Worm (Caenorhabditis elegans): ENCODE results near the gene clh-3.

Gene clh-3

DNA sequence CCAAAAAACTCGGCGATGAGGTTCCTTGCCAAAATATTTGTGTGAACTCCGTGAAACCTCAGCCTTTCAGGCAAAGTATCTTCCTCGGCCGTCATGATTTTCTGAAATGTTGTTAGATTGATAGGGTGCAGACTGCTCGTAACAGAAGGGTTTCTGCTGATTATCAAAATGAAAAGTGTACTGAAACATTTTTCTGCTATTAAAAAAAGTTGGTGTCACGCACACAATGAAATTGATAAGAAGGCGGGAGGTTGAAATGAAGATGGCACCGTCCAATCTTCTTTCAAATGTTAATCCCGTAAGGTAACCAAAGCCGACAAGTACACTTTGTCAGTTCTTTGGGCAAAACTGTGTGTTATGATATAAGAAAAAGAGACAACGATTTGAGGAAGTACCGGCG, 11.2 kb upstream of the clh-3 start:
- TF ChIP-seq W03F9.2 (tag; optimal IDR thresholded peaks at IDR 0.05): no peak
- TF ChIP-seq him-1 (tag; optimal IDR thresholded peaks at IDR 0.05): no peak
- TF ChIP-seq dao-5 (tag; optimal IDR thresholded peaks at IDR 0.05): no peak

- TF ChIP-seq him-1 (tag; optimal IDR thresholded peaks at IDR 0.05): no peak
- TF ChIP-seq dao-5 (tag; optimal IDR thresholded peaks at IDR 0.05): no peak
- TF ChIP-seq W03F9.2 (tag; optimal IDR thresholded peaks at IDR 0.05): no peak
Observed at ce11 chrII:7233274-7233673, 7.6 kb upstream of the clh-3 start.

DNA sequence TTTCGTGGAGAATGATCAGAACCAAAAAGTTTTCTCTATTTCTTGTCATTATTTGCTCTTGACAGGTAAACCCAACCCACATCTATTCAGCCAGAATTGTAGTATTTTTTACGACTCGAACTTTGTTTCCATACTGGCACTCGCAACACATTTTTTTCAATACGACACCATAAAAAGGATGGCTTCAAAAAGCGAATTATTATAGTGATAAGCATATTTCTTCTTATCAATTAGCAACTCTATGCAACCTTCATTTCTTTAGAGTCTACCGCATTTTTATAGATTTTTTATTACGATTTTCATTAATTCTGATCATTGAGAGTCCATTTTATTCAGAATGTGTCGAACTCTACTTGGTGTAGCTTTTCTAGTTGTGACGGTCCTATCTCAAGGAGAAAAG, 6.8 kb upstream of the clh-3 start, which contains the start of gene ctsa-3.1:
ctsa-3.1 (plus strand) TSS at position 337 of the 400 bp plus-strand sequence.
- TF ChIP-seq him-1 (tag; optimal IDR thresholded peaks at IDR 0.05) (no peak), W03F9.2 (tag; optimal IDR thresholded peaks at IDR 0.05) (no peak), dao-5 (tag; optimal IDR thresholded peaks at IDR 0.05) (no peak)

DNA sequence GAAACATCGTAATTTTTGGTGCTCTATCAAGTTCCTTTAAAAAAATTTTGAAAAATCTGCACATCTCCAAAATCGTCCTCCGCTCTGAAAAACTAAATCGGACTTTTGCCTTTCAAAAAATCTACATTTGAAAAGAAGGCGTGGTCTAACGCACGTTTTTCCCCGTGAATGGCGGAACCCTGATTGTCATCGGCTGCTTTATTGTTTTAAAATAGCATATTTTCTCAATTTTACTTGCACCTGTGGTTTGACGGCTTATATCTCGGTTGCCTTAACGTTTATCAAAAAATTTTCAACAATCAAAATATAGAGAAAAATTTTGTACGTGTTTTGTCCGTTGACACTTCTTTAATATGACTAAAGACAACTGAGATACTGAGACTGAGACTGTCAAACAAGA, 6.2 kb upstream of the clh-3 start:
- TF ChIP-seq W03F9.2 (tag; optimal IDR thresholded peaks at IDR 0.05) (no peak), him-1 (tag; optimal IDR thresholded peaks at IDR 0.05) (no peak), dao-5 (tag; optimal IDR thresholded peaks at IDR 0.05) (no peak)

ce11 chrII:7230684-7231083, 5.0 kb upstream of the clh-3 start:
- TF ChIP-seq W03F9.2 (tag; optimal IDR thresholded peaks at IDR 0.05): no peak
- TF ChIP-seq dao-5 (tag; optimal IDR thresholded peaks at IDR 0.05): no peak
- TF ChIP-seq him-1 (tag; optimal IDR thresholded peaks at IDR 0.05): no peak

- no peak for TF ChIP-seq dao-5 (tag; optimal IDR thresholded peaks at IDR 0.05)
Observed at ce11 chrII:7228646-7229200, 3.0 kb upstream of the clh-3 start, which contains the start of gene F32A5.4. TSS of gene F32A5.4 (plus strand) at chrII:7229150.

ce11 chrII:7224074-7224473, 1.6 kb downstream of the clh-3 start:
- TF ChIP-seq dao-5 (tag; optimal IDR thresholded peaks at IDR 0.05): no peak

DNA sequence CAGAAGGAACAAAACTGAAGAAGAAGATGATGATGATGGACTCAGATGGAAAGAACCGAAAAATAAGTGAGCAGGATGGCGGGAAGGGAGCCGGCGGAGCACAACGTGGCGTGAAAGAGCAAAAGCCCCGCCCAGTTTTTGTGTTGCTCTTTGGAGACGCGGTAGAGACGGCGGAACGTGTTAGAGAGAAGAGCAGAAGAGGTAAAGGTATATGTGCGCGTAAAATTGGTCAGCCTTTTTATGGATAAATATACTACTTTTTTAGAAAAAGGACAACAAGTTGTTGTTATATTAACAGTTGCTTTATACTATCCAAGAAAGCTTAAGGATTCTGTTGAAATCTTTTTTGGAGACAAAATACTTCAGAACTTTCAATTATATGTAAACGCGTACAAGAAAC, 8.7 kb downstream of the clh-3 start, which contains the start of gene E04F6.10:
E04F6.10 (minus strand) TSS at position 101 of the 400 bp plus-strand sequence.
- TF ChIP-seq dao-5 (tag; optimal IDR thresholded peaks at IDR 0.05): no peak
- TF ChIP-seq W03F9.2 (tag; optimal IDR thresholded peaks at IDR 0.05): no peak
- TF ChIP-seq him-1 (tag; optimal IDR thresholded peaks at IDR 0.05): no peak

ce11 chrII:7212059-7212458, 13.7 kb downstream of the clh-3 start, which contains the start of gene E04F6.9:
TSS of gene E04F6.9 (minus strand) at chrII:7212159.
- TF ChIP-seq W03F9.2 (tag; optimal IDR thresholded peaks at IDR 0.05): no peak
- no peak for TF ChIP-seq dao-5 (tag; optimal IDR thresholded peaks at IDR 0.05)
- TF ChIP-seq him-1 (tag; optimal IDR thresholded peaks at IDR 0.05): no peak

- no peak for TF ChIP-seq W03F9.2 (tag; optimal IDR thresholded peaks at IDR 0.05)
- no peak for TF ChIP-seq him-1 (tag; optimal IDR thresholded peaks at IDR 0.05)
- no peak for TF ChIP-seq dao-5 (tag; optimal IDR thresholded peaks at IDR 0.05)
Observed at ce11 chrII:7211280-7211679, 14.4 kb downstream of the clh-3 start, which contains the start of gene E04F6.8. TSS of gene E04F6.8 (minus strand) at chrII:7211380.

DNA sequence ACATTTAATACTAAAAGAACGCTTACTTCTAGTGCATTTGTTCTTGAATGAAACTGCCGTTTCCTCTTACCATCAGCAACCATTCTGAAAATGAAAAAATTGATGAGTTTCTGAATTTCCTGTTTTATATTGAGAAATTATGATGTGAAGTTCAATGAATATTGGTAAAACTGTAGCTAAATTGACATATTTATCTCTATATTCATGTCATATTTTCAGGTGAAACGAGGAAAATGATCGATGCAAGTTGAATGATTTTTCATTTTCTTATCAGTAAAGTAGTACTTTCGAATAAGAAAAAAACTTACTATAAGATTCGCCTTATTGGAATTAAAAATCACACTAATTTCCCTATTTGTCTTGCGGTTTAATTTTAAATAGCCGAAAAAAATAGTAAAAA, 15.5 kb downstream of the clh-3 start, which contains the start of gene E04F6.15:
E04F6.15 (minus strand) TSS at position 101 of the 400 bp plus-strand sequence.
- TF ChIP-seq dao-5 (tag; optimal IDR thresholded peaks at IDR 0.05) (no peak), him-1 (tag; optimal IDR thresholded peaks at IDR 0.05) (no peak), W03F9.2 (tag; optimal IDR thresholded peaks at IDR 0.05) (no peak)

ce11 chrII:7208184-7208583, 17.5 kb downstream of the clh-3 start, which contains the start of gene dhs-7:
TSS of gene dhs-7 (minus strand) at chrII:7208460.
- TF ChIP-seq dao-5 (tag; optimal IDR thresholded peaks at IDR 0.05): no peak
- TF ChIP-seq him-1 (tag; optimal IDR thresholded peaks at IDR 0.05): no peak
- TF ChIP-seq W03F9.2 (tag; optimal IDR thresholded peaks at IDR 0.05): no peak

DNA sequence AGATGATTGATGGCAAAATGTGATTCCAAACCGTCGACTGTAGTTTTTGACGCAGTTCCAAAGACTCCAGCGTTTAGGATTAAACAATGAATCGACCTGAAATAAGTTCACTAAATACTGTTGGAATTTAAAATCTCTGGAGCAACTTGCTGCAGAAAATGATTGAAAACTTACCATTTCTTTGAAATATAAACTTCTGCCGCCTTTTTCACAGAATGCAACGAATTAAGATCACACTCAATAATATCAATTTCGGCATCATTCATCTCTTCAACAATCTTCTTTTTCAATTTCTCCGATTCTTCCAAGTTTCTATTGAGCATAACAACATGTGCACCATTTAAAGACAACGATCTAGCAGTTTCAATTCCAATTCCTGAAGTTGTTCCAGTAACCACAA, 18.1 kb downstream of the clh-3 start:
- TF ChIP-seq dao-5 (tag; optimal IDR thresholded peaks at IDR 0.05) (no peak), him-1 (tag; optimal IDR thresholded peaks at IDR 0.05) (no peak), W03F9.2 (tag; optimal IDR thresholded peaks at IDR 0.05) (no peak)

DNA sequence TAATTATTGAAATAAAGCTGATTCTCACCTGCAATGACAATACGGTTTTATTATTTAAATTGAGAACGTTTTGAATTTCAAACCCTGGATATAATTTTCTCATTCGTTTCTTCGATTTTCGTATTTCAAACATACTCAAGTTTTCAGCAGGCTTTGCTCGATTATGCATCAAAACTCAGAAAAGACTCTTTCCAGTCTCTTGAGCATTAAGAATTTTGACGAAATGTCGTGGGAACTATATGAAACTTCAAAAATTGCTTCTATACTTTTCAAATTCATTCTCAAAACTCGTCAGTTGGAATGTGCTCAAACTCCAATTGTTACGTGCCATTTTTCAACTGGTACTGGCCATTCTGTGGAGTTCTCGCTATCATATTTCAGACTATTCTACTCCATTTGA, 20.3 kb downstream of the clh-3 start, which contains the start of gene srd-59:
srd-59 (plus strand) TSS at position 301 of the 400 bp plus-strand sequence.
- no peak for TF ChIP-seq dao-5 (tag; optimal IDR thresholded peaks at IDR 0.05)
- TF ChIP-seq W03F9.2 (tag; optimal IDR thresholded peaks at IDR 0.05): no peak
- TF ChIP-seq him-1 (tag; optimal IDR thresholded peaks at IDR 0.05): no peak

- TF ChIP-seq him-1 (tag; optimal IDR thresholded peaks at IDR 0.05) (no peak), W03F9.2 (tag; optimal IDR thresholded peaks at IDR 0.05) (no peak), dao-5 (tag; optimal IDR thresholded peaks at IDR 0.05) (no peak)
Observed at ce11 chrII:7204951-7205350, 20.8 kb downstream of the clh-3 start, which contains the start of gene srd-58. TSS of gene srd-58 (minus strand) at chrII:7205051.

Data from whole organism, L4/young adult.